Worm (Caenorhabditis elegans): ENCODE measurements around the gene cwp-5.

The cwp-5 gene

DNA sequence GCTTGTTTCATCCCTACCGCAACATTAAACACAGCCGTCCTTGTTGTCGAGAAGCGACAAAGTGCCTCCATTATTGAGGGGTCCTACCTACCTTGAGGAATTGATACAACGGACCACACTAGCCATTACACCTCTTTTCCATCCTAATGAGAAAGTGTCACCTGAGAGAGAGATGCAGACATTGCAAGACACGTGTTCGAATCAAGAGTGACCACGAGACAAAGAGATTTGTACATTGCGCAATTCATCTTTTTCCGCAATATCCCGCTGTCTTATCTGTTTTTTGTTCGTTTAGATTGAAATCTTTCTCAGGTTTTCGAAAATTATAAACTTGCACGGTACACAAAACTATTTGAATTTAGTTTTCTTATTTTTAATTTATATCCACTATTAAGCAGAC is 20.6 kb downstream of the cwp-5 start:
- TF ChIP-seq nhr-12 (tag; optimal IDR thresholded peaks at IDR 0.05): no peak
- TF ChIP-seq egl-13 (tag; optimal IDR thresholded peaks at IDR 0.05): no peak
- peak; percentile 77 for TF ChIP-seq mep-1 (tag; optimal IDR thresholded peaks at IDR 0.05)
- no peak for TF ChIP-seq aly-2 (tag; optimal IDR thresholded peaks at IDR 0.05)
- TF ChIP-seq aha-1 (tag; optimal IDR thresholded peaks at IDR 0.05): no peak
- TF ChIP-seq sptf-1 (tag; optimal IDR thresholded peaks at IDR 0.05): no peak
- TF ChIP-seq ceh-8 (GFP tag; optimal IDR thresholded peaks at IDR 0.05): no peak
- peak; percentile 47 for TF ChIP-seq lin-39 (tag; optimal IDR thresholded peaks at IDR 0.05)
- TF ChIP-seq lsy-2 (tag; optimal IDR thresholded peaks at IDR 0.05): peak; percentile 39 to 41
- TF ChIP-seq nhr-20 (tag; optimal IDR thresholded peaks at IDR 0.05): peak; percentile 73
- TF ChIP-seq lin-35 (GFP tag; optimal IDR thresholded peaks at IDR 0.05): peak; percentile 17 to 55
- no peak for TF ChIP-seq grh-1 (GFP tag; IDR thresholded peaks at IDR 0.05)
- TF ChIP-seq nhr-76 (tag; optimal IDR thresholded peaks at IDR 0.05): no peak
- no peak for TF ChIP-seq fos-1 (tag; optimal IDR thresholded peaks at IDR 0.05)
- TF ChIP-seq nhr-71 (tag; optimal IDR thresholded peaks at IDR 0.05): peak; percentile 87
- no peak for TF ChIP-seq isw-1 (GFP tag; IDR thresholded peaks at IDR 0.05)
- no peak for TF ChIP-seq alr-1 (tag; optimal IDR thresholded peaks at IDR 0.05; ENCODE audit: borderline replicate concordance)
- TF ChIP-seq tbx-2 (tag; optimal IDR thresholded peaks at IDR 0.05): no peak
- no peak for TF ChIP-seq unc-30 (tag; optimal IDR thresholded peaks at IDR 0.05)
- no peak for TF ChIP-seq Y116A8C.19 (tag; optimal IDR thresholded peaks at IDR 0.05; ENCODE audit: borderline replicate concordance)
- TF ChIP-seq F16B12.6 (tag; optimal IDR thresholded peaks at IDR 0.05): no peak
- no peak for TF ChIP-seq unc-62 (GFP tag; optimal IDR thresholded peaks at IDR 0.05)
- no peak for TF ChIP-seq nhr-77 (tag; optimal IDR thresholded peaks at IDR 0.05)
- TF ChIP-seq C34B4.2 (tag; optimal IDR thresholded peaks at IDR 0.05): no peak
- peak; percentile 53 for TF ChIP-seq nhr-19 (GFP tag; conservative IDR thresholded peaks at IDR 0.05)
- TF ChIP-seq jun-1 (tag; optimal IDR thresholded peaks at IDR 0.05): no peak
- peak; percentile 45 for TF ChIP-seq lir-3 (tag; optimal IDR thresholded peaks at IDR 0.05; ENCODE audit: poor library complexity)
- TF ChIP-seq nhr-85 (tag): peak; percentile 92
- peak in 1 of 6 experiments; percentile 15 for TF ChIP-seq elt-3 (tag; optimal IDR thresholded peaks at IDR 0.05)
- TF ChIP-seq zip-4 (GFP tag; optimal IDR thresholded peaks at IDR 0.05): no peak
- peak; percentile 79 for TF ChIP-seq rnt-1 (tag; optimal IDR thresholded peaks at IDR 0.05)
- TF ChIP-seq unc-130 (tag; optimal IDR thresholded peaks at IDR 0.05): peak; percentile 31
- TF ChIP-seq ama-1 (optimal IDR thresholded peaks at IDR 0.05): no peak
- peak; percentile 36 for TF ChIP-seq nhr-47 (tag; optimal IDR thresholded peaks at IDR 0.05)
- TF ChIP-seq irx-1 (tag; optimal IDR thresholded peaks at IDR 0.05): peak; percentile 54
- no peak for TF ChIP-seq fkh-8 (tag; optimal IDR thresholded peaks at IDR 0.05)
- TF ChIP-seq ces-1 (GFP tag; optimal IDR thresholded peaks at IDR 0.05): no peak
- TF ChIP-seq ceh-88 (GFP tag; IDR thresholded peaks at IDR 0.05): no peak
- TF ChIP-seq hlh-4 (tag; optimal IDR thresholded peaks at IDR 0.05): no peak
- no peak for TF ChIP-seq nhr-11 (tag; optimal IDR thresholded peaks at IDR 0.05)
- peak; percentile 80 for TF ChIP-seq blmp-1 (tag; optimal IDR thresholded peaks at IDR 0.05)
- TF ChIP-seq nhr-237 (tag; optimal IDR thresholded peaks at IDR 0.05): no peak
- no peak for TF ChIP-seq hlh-17 (GFP tag; optimal IDR thresholded peaks at IDR 0.05; ENCODE audit: borderline replicate concordance)
- no peak for TF ChIP-seq tlp-1 (tag; optimal IDR thresholded peaks at IDR 0.05)
- TF ChIP-seq mab-9 (GFP tag; IDR thresholded peaks at IDR 0.05): no peak
- TF ChIP-seq dpl-1 (GFP tag; optimal IDR thresholded peaks at IDR 0.05): no peak
- TF ChIP-seq sup-37 (GFP tag; optimal IDR thresholded peaks at IDR 0.05): no peak
- TF ChIP-seq unc-86 (tag; optimal IDR thresholded peaks at IDR 0.05): no peak
- TF ChIP-seq lin-15B (tag; optimal IDR thresholded peaks at IDR 0.05): no peak
- TF ChIP-seq nhr-28 (tag; optimal IDR thresholded peaks at IDR 0.05): no peak
- TF ChIP-seq fkh-4 (tag; optimal IDR thresholded peaks at IDR 0.05; ENCODE audit: borderline replicate concordance): no peak
- TF ChIP-seq pqm-1 (tag; optimal IDR thresholded peaks at IDR 0.05): no peak
- no peak for TF ChIP-seq elt-2 (tag; optimal IDR thresholded peaks at IDR 0.05)
- TF ChIP-seq ztf-4 (tag; optimal IDR thresholded peaks at IDR 0.05): no peak

All from whole organism, L1 larva.